Worm (Caenorhabditis elegans) whole organism, L1 larva: Measurements from ENCODE around the gene C45B2.1.

Experiments used
- C16A3.4 ChIP-seq: fragments of 150-350 bp; optimal IDR thresholded peaks from 2 replicates; lab custom pipeline; 2014; ENCODE audit warnings: missing biosample characterization, missing genetic modification characterization
- F16B12.6 ChIP-seq: fragments of 150-350 bp; optimal IDR thresholded peaks from 2 replicates; lab custom pipeline; 2014; ENCODE audit warnings: missing biosample characterization, missing genetic modification characterization
- Y116A8C.19 ChIP-seq: sonication (generic microtip); optimal IDR thresholded peaks from 2 replicates; lab custom pipeline; 2016; ENCODE audit warnings: missing compliant biosample characterization, missing genetic modification characterization, borderline replicate concordance
- aha-1 ChIP-seq: fragments of 150-350 bp; optimal IDR thresholded peaks from 2 replicates; lab custom pipeline; 2014; ENCODE audit warnings: missing biosample characterization, missing genetic modification characterization
- aly-2 ChIP-seq: fragments of 150-350 bp; optimal IDR thresholded peaks from 2 replicates; lab custom pipeline; 2014; ENCODE audit warnings: missing biosample characterization, missing genetic modification characterization
- ama-1 ChIP-seq: fragments of 150-350 bp; optimal IDR thresholded peaks from 2 replicates; lab custom pipeline; 2014
- blmp-1 ChIP-seq: fragments of 150-350 bp; optimal IDR thresholded peaks from 2 replicates; lab custom pipeline; 2014; ENCODE audit warnings: missing biosample characterization, missing genetic modification characterization
- ceh-63 ChIP-seq: fragments of 200-800 bp; sonication (Bioruptor generic); optimal IDR thresholded peaks from 2 replicates; lab custom pipeline; 2018; ENCODE audit warnings: mild to moderate bottlenecking, missing genetic modification characterization, missing compliant biosample characterization
- ceh-82 ChIP-seq, 3 experiments: fragments of 150-350 bp in 1 of 3; sonication (generic microtip) in 2 of 3; optimal IDR thresholded peaks; 2 replicates each; lab custom pipeline; 2014 to 2017; ENCODE audit warnings: missing biosample characterization in 3 of 3, missing genetic modification characterization in 3 of 3
- dsc-1 ChIP-seq: sonication (generic microtip); optimal IDR thresholded peaks from 2 replicates; lab custom pipeline; 2016; ENCODE audit warnings: mild to moderate bottlenecking, missing genetic modification characterization, missing compliant biosample characterization
- efl-1 ChIP-seq, 4 experiments: fragments of 150-350 bp; optimal IDR thresholded peaks in 3 of 4; peaks in 1 of 4; 1 replicate in 1 of 4; 2 replicates in 3 of 4; lab custom pipeline; 2014; ENCODE audit warnings: missing biosample characterization in 2 of 4, missing genetic modification characterization in 2 of 4, missing genetic modification reagents in 2 of 4
- egl-13 ChIP-seq: sonication (generic microtip); optimal IDR thresholded peaks from 2 replicates; lab custom pipeline; 2016; ENCODE audit warnings: missing genotype, missing genetic modification reagents, missing genetic modification characterization, missing compliant biosample characterization
- egl-27 ChIP-seq, 2 experiments: fragments of 150-350 bp in 1 of 2; sonication (generic microtip); optimal IDR thresholded peaks; 3 replicates each; lab custom pipeline; 2017 to 2018; ENCODE audit warnings: missing biosample characterization in 2 of 2, missing genetic modification characterization in 2 of 2, missing genetic modification reagents in 2 of 2
- elt-2 ChIP-seq: sonication (generic microtip); optimal IDR thresholded peaks from 2 replicates; lab custom pipeline; 2016; ENCODE audit warnings: missing genetic modification characterization, mild to moderate bottlenecking, inconsistent platforms, missing compliant biosample characterization, missing genetic modification reagents
- elt-3 ChIP-seq, 6 experiments: fragments of 150-350 bp in 1 of 6; sonication (generic microtip); optimal IDR thresholded peaks; 2 replicates each; lab custom pipeline; 2017 to 2018; ENCODE audit warnings: missing biosample characterization in 6 of 6, missing genetic modification characterization in 6 of 6, inconsistent platforms in 1 of 6
- fkh-4 ChIP-seq: sonication (generic microtip); optimal IDR thresholded peaks from 2 replicates; lab custom pipeline; 2016; ENCODE audit warnings: missing compliant biosample characterization, missing genetic modification characterization, borderline replicate concordance
- fos-1 ChIP-seq: fragments of 150-350 bp; optimal IDR thresholded peaks from 2 replicates; lab custom pipeline; 2014; ENCODE audit warnings: missing biosample characterization, missing genetic modification characterization
- grh-1 ChIP-seq: fragments of 200-800 bp; sonication (Bioruptor generic); IDR thresholded peaks from 2 replicates; pipeline ENCODE4 v1.3.6; 2022; ENCODE audit warnings: missing genetic modification reagents, missing genetic modification characterization, missing compliant biosample characterization
- hpl-2 ChIP-seq: fragments of 150-350 bp; optimal IDR thresholded peaks from 2 replicates; lab custom pipeline; 2014; ENCODE audit warnings: missing biosample characterization, missing genetic modification reagents, missing genetic modification characterization
- irx-1 ChIP-seq: sonication (generic microtip); optimal IDR thresholded peaks from 2 replicates; lab custom pipeline; 2016; ENCODE audit warnings: missing genetic modification characterization, missing compliant biosample characterization
- isw-1 ChIP-seq: fragments of 200-800 bp; sonication (Bioruptor generic); IDR thresholded peaks from 2 replicates; pipeline ENCODE4 v1.3.6; 2022; ENCODE audit warnings: missing genetic modification characterization, missing compliant biosample characterization
- jun-1 ChIP-seq: fragments of 150-350 bp; optimal IDR thresholded peaks from 2 replicates; lab custom pipeline; 2014; ENCODE audit warnings: missing biosample characterization, missing genetic modification reagents, missing genetic modification characterization
- lin-13 ChIP-seq: fragments of 150-350 bp; optimal IDR thresholded peaks from 2 replicates; lab custom pipeline; 2014; ENCODE audit warnings: missing biosample characterization, missing genetic modification reagents, missing genetic modification characterization
- lin-14 ChIP-seq: fragments of 200-800 bp; sonication (Bioruptor generic); optimal IDR thresholded peaks from 2 replicates; lab custom pipeline; 2018; ENCODE audit warnings: mild to moderate bottlenecking, missing genetic modification characterization, moderate library complexity, missing compliant biosample characterization
- lin-35 ChIP-seq, 2 experiments: fragments of 150-350 bp; optimal IDR thresholded peaks; 2 replicates each; lab custom pipeline; 2014; ENCODE audit warnings: missing biosample characterization in 2 of 2, missing genetic modification characterization in 2 of 2, missing genetic modification reagents in 2 of 2
- mab-9 ChIP-seq: fragments of 200-800 bp; sonication (Bioruptor generic); IDR thresholded peaks from 2 replicates; pipeline ENCODE4 v1.3.6; 2022; ENCODE audit warnings: missing genetic modification reagents, missing genetic modification characterization, missing compliant biosample characterization
- mef-2 ChIP-seq: fragments of 150-350 bp; optimal IDR thresholded peaks from 2 replicates; lab custom pipeline; 2014; ENCODE audit warnings: missing biosample characterization, missing genetic modification characterization
- mep-1 ChIP-seq: fragments of 150-350 bp; optimal IDR thresholded peaks from 2 replicates; lab custom pipeline; 2014; ENCODE audit warnings: missing biosample characterization, missing genetic modification characterization
- nhr-12 ChIP-seq: sonication (generic microtip); optimal IDR thresholded peaks from 2 replicates; lab custom pipeline; 2017; ENCODE audit warnings: missing biosample characterization, missing genetic modification characterization
- nhr-19 ChIP-seq: fragments of 200-800 bp; sonication (Bioruptor generic); conservative IDR thresholded peaks from 2 replicates; pipeline ENCODE4 v1.3.6; 2022; ENCODE audit warnings: missing genetic modification characterization, missing compliant biosample characterization
- nhr-20 ChIP-seq: sonication (generic microtip); optimal IDR thresholded peaks from 2 replicates; lab custom pipeline; 2016; ENCODE audit warnings: mild to moderate bottlenecking, missing genetic modification characterization, missing compliant biosample characterization
- nhr-237 ChIP-seq: fragments of 150-350 bp; optimal IDR thresholded peaks from 2 replicates; lab custom pipeline; 2014; ENCODE audit warnings: missing biosample characterization, missing genetic modification characterization
- nhr-28 ChIP-seq: fragments of 150-350 bp; optimal IDR thresholded peaks from 2 replicates; lab custom pipeline; 2014; ENCODE audit warnings: missing biosample characterization, missing genetic modification characterization
- nhr-71 ChIP-seq: sonication (generic microtip); optimal IDR thresholded peaks from 2 replicates; lab custom pipeline; 2016; ENCODE audit warnings: mild to moderate bottlenecking, missing genetic modification characterization, moderate library complexity, missing compliant biosample characterization
- nhr-76 ChIP-seq: sonication (generic microtip); optimal IDR thresholded peaks from 2 replicates; lab custom pipeline; 2017; ENCODE audit warnings: missing biosample characterization, missing genetic modification characterization
- nhr-77 ChIP-seq: fragments of 150-350 bp; optimal IDR thresholded peaks from 2 replicates; lab custom pipeline; 2014; ENCODE audit warnings: missing biosample characterization, missing genetic modification characterization
- nhr-85 ChIP-seq: sonication (generic microtip); peaks from one replicate; lab custom pipeline; 2016; ENCODE audit warnings: missing genetic modification characterization, inconsistent platforms, missing compliant biosample characterization
- nhr-90 ChIP-seq: sonication (generic microtip); optimal IDR thresholded peaks from 2 replicates; lab custom pipeline; 2016; ENCODE audit warnings: mild to moderate bottlenecking, missing genetic modification characterization, missing compliant biosample characterization; ENCODE audit not compliant: poor library complexity
- pag-3 ChIP-seq: sonication (generic microtip); optimal IDR thresholded peaks from 2 replicates; lab custom pipeline; 2017; ENCODE audit warnings: missing genetic modification characterization, mild to moderate bottlenecking, missing compliant biosample characterization, antibody characterized with exemption, borderline replicate concordance; ENCODE audit not compliant: insufficient read depth
- pax-3 ChIP-seq: fragments of 200-800 bp; sonication (Bioruptor generic); optimal IDR thresholded peaks from 2 replicates; lab custom pipeline; 2018; ENCODE audit warnings: mild to moderate bottlenecking, missing genetic modification characterization, moderate library complexity, missing compliant biosample characterization
- rnt-1 ChIP-seq: sonication (generic microtip); optimal IDR thresholded peaks from 2 replicates; lab custom pipeline; 2016; ENCODE audit warnings: mild to moderate bottlenecking, missing genetic modification characterization, moderate library complexity, missing compliant biosample characterization
- sptf-1 ChIP-seq: fragments of 150-350 bp; optimal IDR thresholded peaks from 2 replicates; lab custom pipeline; 2014; ENCODE audit warnings: missing biosample characterization, missing genetic modification characterization
- sup-37 ChIP-seq: fragments of 200-800 bp; sonication (Bioruptor generic); optimal IDR thresholded peaks from 2 replicates; lab custom pipeline; 2018; ENCODE audit warnings: mild to moderate bottlenecking, missing genetic modification characterization, missing compliant biosample characterization
- tlp-1 ChIP-seq: fragments of 150-350 bp; optimal IDR thresholded peaks from 2 replicates; lab custom pipeline; 2014; ENCODE audit warnings: missing biosample characterization, missing genetic modification characterization
- unc-130 ChIP-seq: fragments of 150-350 bp; optimal IDR thresholded peaks from 2 replicates; lab custom pipeline; 2017; ENCODE audit warnings: missing biosample characterization, missing genetic modification characterization, inconsistent platforms
- unc-62 ChIP-seq: fragments of 150-350 bp; optimal IDR thresholded peaks from 2 replicates; lab custom pipeline; 2014; ENCODE audit warnings: missing biosample characterization, missing genetic modification reagents, missing genetic modification characterization
- unc-86 ChIP-seq: sonication (generic microtip); optimal IDR thresholded peaks from 2 replicates; lab custom pipeline; 2016; ENCODE audit warnings: missing genetic modification characterization, missing compliant biosample characterization
- unc-98 ChIP-seq: fragments of 200-800 bp; sonication (Bioruptor generic); IDR thresholded peaks from 2 replicates; pipeline ENCODE4 v1.3.6; 2022; ENCODE audit warnings: missing genetic modification characterization, missing compliant biosample characterization
- xbp-1 ChIP-seq: sonication (generic microtip); optimal IDR thresholded peaks from 2 replicates; lab custom pipeline; 2016; ENCODE audit warnings: missing genetic modification characterization, missing compliant biosample characterization
- zag-1 ChIP-seq: fragments of 150-350 bp; optimal IDR thresholded peaks from 2 replicates; lab custom pipeline; 2014; ENCODE audit warnings: missing biosample characterization, missing genetic modification characterization

The C45B2.1 gene

DNA sequence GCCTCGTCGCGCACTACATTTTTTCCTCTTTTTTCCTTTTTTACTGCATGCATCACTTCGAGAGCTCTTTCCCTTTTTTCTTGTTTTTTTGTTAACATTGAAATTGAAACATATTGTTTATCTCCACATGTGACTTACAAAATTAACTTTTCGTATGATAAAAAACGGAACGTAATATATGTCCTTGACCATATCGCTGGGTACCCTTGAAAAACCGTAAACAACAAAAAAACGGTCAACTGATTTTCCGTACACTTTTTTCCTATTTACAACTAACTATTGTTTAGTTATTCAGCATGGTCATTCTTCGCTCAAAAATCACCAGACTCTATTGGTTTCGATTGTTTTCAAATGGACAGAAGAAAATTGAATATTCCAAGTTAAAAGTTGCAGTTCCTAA is 36.1 kb downstream of the C45B2.1 start, which contains the start of gene nnt-1:
TSS of gene nnt-1 (plus strand) at position 286 of the 400 bp plus-strand sequence.
- TF ChIP-seq isw-1 (GFP tag; lab: Robert Waterston, UW) (no peak), nhr-90 (tag; lab: Kevin White, UChicago) (peak; percentile 6), nhr-20 (tag; lab: Kevin White, UChicago) (peak; percentile 83), elt-3 (tag; optimal IDR thresholded peaks at IDR 0.05; lab: Kevin White, UChicago) (peak in 1 of 6 experiments; percentile 40), nhr-71 (tag; lab: Kevin White, UChicago) (peak; percentile 29), lin-35 (GFP tag; optimal IDR thresholded peaks at IDR 0.05; lab: Kevin White, UChicago) (peak in 1 of 2 experiments; percentile 22), nhr-85 (tag; lab: Kevin White, UChicago) (peak; percentile 44), nhr-28 (no peak), lin-14 (GFP tag; lab: Kevin White, UChicago) (peak; percentile 54)
- TF ChIP-seq, all 84 proteins: peak for 7

DNA sequence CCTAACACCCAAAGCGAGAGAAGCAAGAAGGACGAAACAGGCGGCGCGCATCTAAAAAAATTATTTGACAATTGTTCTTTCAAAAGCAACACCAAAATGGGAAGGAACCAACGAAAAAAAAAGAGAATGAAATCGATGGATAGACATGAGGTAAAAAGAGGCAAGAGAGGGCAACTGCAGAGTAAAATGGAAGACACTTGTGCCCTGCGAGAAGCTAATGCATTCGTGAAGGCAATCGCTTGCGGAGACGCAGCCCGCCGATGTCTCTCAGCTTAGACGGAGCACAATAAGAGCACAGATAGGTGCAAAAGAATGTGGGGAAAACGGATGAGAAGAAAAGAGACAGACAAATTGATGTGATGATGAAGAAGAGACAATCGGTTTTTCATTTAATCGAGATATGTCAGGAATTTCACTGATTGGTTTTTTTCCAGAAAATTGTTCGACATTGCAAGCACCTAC is 42.3 kb downstream of the C45B2.1 start, which contains the start of gene C15H9.9:
TSS of gene C15H9.9 (minus strand) at position 51 of the 462 bp plus-strand sequence.
- TF ChIP-seq fos-1 (tag; lab: Kevin White, UChicago), result no peak
- TF ChIP-seq hpl-2 (GFP tag; lab: Kevin White, UChicago), result no peak
- TF ChIP-seq dsc-1 (tag; lab: Kevin White, UChicago), result peak; percentile 57
- no peak for TF ChIP-seq efl-1 (optimal IDR thresholded peaks at IDR 0.05; lab: Kevin White, UChicago)
- no peak for TF ChIP-seq efl-1 (GFP tag; optimal IDR thresholded peaks at IDR 0.05 in 1 of 2; lab: Kevin White, UChicago)
- no peak for TF ChIP-seq ceh-63
- no peak for TF ChIP-seq pag-3 (tag; lab: Kevin White, UChicago)
- TF ChIP-seq nhr-76 (tag; lab: Kevin White, UChicago), result no peak
- TF ChIP-seq nhr-12, result no peak
- no peak for TF ChIP-seq pax-3
- no peak for TF ChIP-seq nhr-237 (tag; lab: Kevin White, UChicago)
- TF ChIP-seq aly-2 (tag; lab: Kevin White, UChicago), result no peak
- TF ChIP-seq irx-1 (tag; lab: Kevin White, UChicago), result no peak
- no peak for TF ChIP-seq lin-13 (GFP tag; lab: Kevin White, UChicago)
- peak; percentile 76 for TF ChIP-seq lin-14 (GFP tag; lab: Kevin White, UChicago)
- TF ChIP-seq nhr-19 (GFP tag; lab: Robert Waterston, UW), result no peak
- TF ChIP-seq fkh-4 (tag; lab: Kevin White, UChicago), result no peak
- no peak for TF ChIP-seq sptf-1 (tag; lab: Kevin White, UChicago)
- no peak for TF ChIP-seq ama-1 (lab: Kevin White, UChicago)
- no peak for TF ChIP-seq aha-1 (tag; lab: Kevin White, UChicago)
- peak; percentile 44 for TF ChIP-seq rnt-1 (tag; lab: Kevin White, UChicago)
- TF ChIP-seq mab-9 (GFP tag; lab: Robert Waterston, UW), result no peak
- no peak for TF ChIP-seq grh-1
- TF ChIP-seq jun-1 (tag; lab: Kevin White, UChicago), result no peak
- TF ChIP-seq nhr-71 (tag; lab: Kevin White, UChicago), result peak; percentile 39
- TF ChIP-seq unc-98 (GFP tag; lab: Robert Waterston, UW), result no peak
- TF ChIP-seq mep-1 (tag; lab: Kevin White, UChicago), result no peak
- no peak for TF ChIP-seq unc-62 (GFP tag; lab: Kevin White, UChicago)
- no peak for TF ChIP-seq nhr-85 (tag; lab: Kevin White, UChicago)
- peak; percentile 5 for TF ChIP-seq xbp-1 (tag; lab: Kevin White, UChicago)
- TF ChIP-seq C16A3.4 (tag; lab: Kevin White, UChicago), result no peak
- peak in 2 of 3 experiments; percentile 25 to 26 for TF ChIP-seq ceh-82 (tag; optimal IDR thresholded peaks at IDR 0.05; lab: Kevin White, UChicago)
- TF ChIP-seq egl-27 (tag; optimal IDR thresholded peaks at IDR 0.05; lab: Kevin White, UChicago), result no peak
- peak; percentile 10 for TF ChIP-seq nhr-20 (tag; lab: Kevin White, UChicago)
- TF ChIP-seq sup-37 (GFP tag; lab: Kevin White, UChicago), result no peak
- TF ChIP-seq egl-13 (tag; lab: Kevin White, UChicago), result no peak
- no peak for TF ChIP-seq tlp-1 (tag; lab: Kevin White, UChicago)
- TF ChIP-seq nhr-77, result no peak
- TF ChIP-seq Y116A8C.19, result no peak
- no peak for TF ChIP-seq unc-86 (tag; lab: Kevin White, UChicago)
- TF ChIP-seq elt-2 (tag; lab: Kevin White, UChicago), result no peak
- TF ChIP-seq mef-2 (tag; lab: Kevin White, UChicago), result no peak
- TF ChIP-seq blmp-1 (tag; lab: Kevin White, UChicago), result no peak
- no peak for TF ChIP-seq zag-1 (tag; lab: Kevin White, UChicago)
- TF ChIP-seq unc-130, result no peak
- no peak for TF ChIP-seq F16B12.6 (tag; lab: Kevin White, UChicago)
